Worm (Caenorhabditis elegans): ENCODE data around the gene sre-49.

Gene sre-49

DNA sequence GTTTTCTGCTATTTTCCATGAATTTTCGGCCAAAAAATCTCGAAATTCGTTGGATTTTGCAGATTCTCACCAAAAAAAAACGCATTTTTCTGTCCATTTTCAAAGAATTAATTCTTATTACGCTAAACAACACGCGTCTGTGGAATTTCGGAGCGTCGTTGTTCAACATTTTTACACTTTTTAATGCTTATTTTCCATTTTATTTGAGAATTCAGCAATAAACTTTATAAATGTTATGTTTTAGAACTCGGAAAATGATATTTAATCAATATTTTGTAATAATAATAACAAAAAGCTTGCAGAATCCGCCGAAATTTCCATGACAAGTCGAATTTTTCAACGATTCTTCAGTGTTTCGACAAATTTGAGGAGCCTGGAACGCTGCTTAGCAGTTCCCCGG, 38.3 kb upstream of the sre-49 start, which contains the start of gene ife-5:
ife-5 (plus strand) TSS at position 301 of the 400 bp plus-strand sequence.
- TF ChIP-seq gei-17 (GFP tag; optimal IDR thresholded peaks at IDR 0.05): no peak
- 0 out of 2 replicates have a peak, but pooled peaks have one; percentile 17 for TF ChIP-seq attf-3 (GFP tag; conservative IDR thresholded peaks at IDR 0.05)
- no peak for TF ChIP-seq pbrm-1 (GFP tag; IDR thresholded peaks at IDR 0.05)
- no peak for TF ChIP-seq akir-1 (GFP tag; optimal IDR thresholded peaks at IDR 0.05)
- TF ChIP-seq hrde-1 (tag; optimal IDR thresholded peaks at IDR 0.05; ENCODE audit: borderline replicate concordance): no peak

DNA sequence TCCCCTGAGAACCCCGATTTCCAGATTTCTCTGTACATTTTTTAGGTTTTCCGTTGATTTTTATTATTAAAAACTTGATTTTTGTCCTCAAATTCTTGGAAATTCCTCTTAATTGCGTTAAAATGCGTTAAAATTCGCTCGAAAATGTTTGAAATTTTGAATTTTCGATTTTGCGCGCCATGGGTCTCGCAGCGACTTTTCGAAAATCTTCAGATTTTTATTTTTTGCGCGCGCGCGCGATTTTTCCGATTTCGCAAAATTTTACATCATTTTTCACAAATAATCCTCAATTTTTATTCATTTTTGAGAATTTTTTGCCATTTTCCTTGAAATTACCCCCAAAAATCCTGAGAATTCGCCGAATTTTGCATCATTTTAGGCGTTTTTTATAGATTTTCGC, 34.6 kb upstream of the sre-49 start:
- TF ChIP-seq B0019.2 (GFP tag; conservative IDR thresholded peaks at IDR 0.05) (peak; percentile 71), lin-54 (GFP tag; optimal IDR thresholded peaks at IDR 0.05) (peak; percentile 88), ccch-3 (GFP tag; optimal IDR thresholded peaks at IDR 0.05) (no peak), ztf-25 (GFP tag; IDR thresholded peaks at IDR 0.05) (no peak), ztf-3 (GFP tag; optimal IDR thresholded peaks at IDR 0.05) (no peak), ceh-100 (GFP tag; IDR thresholded peaks at IDR 0.05) (0 out of 2 replicates have a peak, but pooled peaks have one; percentile 24), ekl-4 (GFP tag; IDR thresholded peaks at IDR 0.05) (0 out of 2 replicates have a peak, but pooled peaks have one; percentile 29), lin-35 (GFP tag; optimal IDR thresholded peaks at IDR 0.05) (peak in 1 of 3 experiments; percentile 68), Y95B8A.8 (GFP tag; IDR thresholded peaks at IDR 0.05) (peak; percentile 63; the same call in 1 of the 2 replicates), ama-1 (optimal IDR thresholded peaks at IDR 0.05) (no peak), ama-1 (GFP tag; optimal IDR thresholded peaks at IDR 0.05) (no peak), rcor-1 (GFP tag; IDR thresholded peaks at IDR 0.05) (0 out of 2 replicates have a peak, but pooled peaks have one; percentile 38), tbp1 (GFP tag; optimal IDR thresholded peaks at IDR 0.05) (peak; percentile 36), dpl-1 (GFP tag; optimal IDR thresholded peaks at IDR 0.05) (peak; percentile 81), hsf-1 (GFP tag; IDR thresholded peaks at IDR 0.05) (peak; percentile 77), unc-62 (GFP tag; optimal IDR thresholded peaks at IDR 0.05) (no peak), F49E8.2 (tag; optimal IDR thresholded peaks at IDR 0.05; ENCODE audit: insufficient read depth) (peak; percentile 27), madf-6 (GFP tag; IDR thresholded peaks at IDR 0.05) (peak; percentile 97), xnd-1 (tag; optimal IDR thresholded peaks at IDR 0.05) (peak; percentile 90), nhr-80 (tag; optimal IDR thresholded peaks at IDR 0.05) (no peak), Y79H2A.3 (GFP tag; conservative IDR thresholded peaks at IDR 0.05) (peak; percentile 71; the same call in 1 of the 2 replicates), B0336.3 (GFP tag; IDR thresholded peaks at IDR 0.05) (peak; percentile 72), lsl-1 (GFP tag; optimal IDR thresholded peaks at IDR 0.05) (peak; percentile 70), ceh-91 (GFP tag; IDR thresholded peaks at IDR 0.05) (peak; percentile 94), F33H1.4 (GFP tag; IDR thresholded peaks at IDR 0.05) (peak; percentile 95), madf-8 (GFP tag; conservative IDR thresholded peaks at IDR 0.05) (peak; percentile 94), snpc-1.1 (tag; optimal IDR thresholded peaks at IDR 0.05; ENCODE audit: insufficient read depth) (no peak), attf-3 (GFP tag; conservative IDR thresholded peaks at IDR 0.05) (peak; percentile 80), chd-7 (tag; optimal IDR thresholded peaks at IDR 0.05) (no peak), snpc-1.3 (tag; optimal IDR thresholded peaks at IDR 0.05; ENCODE audit: insufficient read depth) (peak; percentile 33), aptf-2 (GFP tag; conservative IDR thresholded peaks at IDR 0.05) (no peak), B0035.1 (tag; optimal IDR thresholded peaks at IDR 0.05) (no peak), tlf-1 (GFP tag; optimal IDR thresholded peaks at IDR 0.05) (peak; percentile 66), ztf-26 (tag; optimal IDR thresholded peaks at IDR 0.05) (no peak), F22D6.2 (tag; optimal IDR thresholded peaks at IDR 0.05) (no peak), Y53F4B.3 (GFP tag; IDR thresholded peaks at IDR 0.05) (no peak), mcd-1 (GFP tag; IDR thresholded peaks at IDR 0.05) (peak; percentile 54), Y53G8AR.9 (GFP tag; conservative IDR thresholded peaks at IDR 0.05) (peak; percentile 74; the same call in 1 of the 2 replicates), efl-1 (GFP tag; optimal IDR thresholded peaks at IDR 0.05) (peak; percentile 96), unc-130 (GFP tag; optimal IDR thresholded peaks at IDR 0.05) (peak; percentile 57), lin-40 (tag; optimal IDR thresholded peaks at IDR 0.05) (no peak), ztf-28 (GFP tag; IDR thresholded peaks at IDR 0.05) (no peak)

All from whole organism, young adult.